Fruit fly (Drosophila melanogaster) whole organism, embryonic: Measurements from ENCODE around the gene CG46412.

ENCODE experiments used
- Adf1 ChIP-seq: fragments of 200-800 bp; sonication (Bioruptor generic); IDR thresholded peaks from 2 replicates; pipeline ENCODE4 v1.3.6; 2022; ENCODE audit warnings: missing biosample characterization, missing genetic modification characterization
- Antp ChIP-seq: fragments of 200-800 bp; sonication (Bioruptor generic); optimal IDR thresholded peaks from 3 replicates; lab custom pipeline; 2016; ENCODE audit warnings: missing biosample characterization, missing genetic modification characterization
- CG10366 ChIP-seq: fragments of 200-800 bp; sonication (Bioruptor generic); IDR thresholded peaks from 2 replicates; pipeline ENCODE4 v1.3.6; 2022; ENCODE audit warnings: missing biosample characterization, missing genetic modification characterization
- CG10431 ChIP-seq: fragments of 200-800 bp; sonication (Bioruptor generic); optimal IDR thresholded peaks from 3 replicates; lab custom pipeline; 2018; ENCODE audit warnings: missing biosample characterization, mild to moderate bottlenecking, missing genetic modification characterization
- CG10543 ChIP-seq: fragments of 200-800 bp; sonication (Bioruptor generic); optimal IDR thresholded peaks from 3 replicates; lab custom pipeline; 2017; ENCODE audit warnings: missing biosample characterization, mild to moderate bottlenecking, missing genetic modification characterization, moderate library complexity
- CG10565 ChIP-seq: fragments of 200-800 bp; sonication (Bioruptor generic); optimal IDR thresholded peaks from 3 replicates; lab custom pipeline; 2016; ENCODE audit warnings: missing biosample characterization, mild to moderate bottlenecking, missing genetic modification characterization
- CG11696 ChIP-seq: fragments of 200-800 bp; sonication (Bioruptor generic); IDR thresholded peaks from 2 replicates; pipeline ENCODE4 v1.3.6; 2022; ENCODE audit warnings: missing biosample characterization, missing genetic modification characterization
- CG12769 ChIP-seq: fragments of 200-800 bp; sonication (Bioruptor generic); optimal IDR thresholded peaks from 2 replicates; lab custom pipeline; 2019; ENCODE audit warnings: missing biosample characterization, mild to moderate bottlenecking, missing genetic modification characterization, moderate library complexity
- CG15269 ChIP-seq: fragments of 200-800 bp; sonication (Bioruptor generic); optimal IDR thresholded peaks from 2 replicates; lab custom pipeline; 2018; ENCODE audit warnings: missing biosample characterization, mild to moderate bottlenecking, missing genetic modification characterization, moderate library complexity
- CG15479 ChIP-seq: fragments of 200-800 bp; sonication (Bioruptor generic); optimal IDR thresholded peaks from 3 replicates; lab custom pipeline; 2019; ENCODE audit warnings: missing biosample characterization, mild to moderate bottlenecking, missing genetic modification characterization, moderate library complexity
- CG15514 ChIP-seq: fragments of 200-800 bp; sonication (Bioruptor generic); optimal IDR thresholded peaks from 3 replicates; lab custom pipeline; 2017; ENCODE audit warnings: missing biosample characterization, missing genetic modification characterization, mild to moderate bottlenecking, moderate library complexity, missing genetic modification reagents
- CG17361 ChIP-seq: fragments of 200-800 bp; sonication (Bioruptor generic); IDR thresholded peaks from 3 replicates; pipeline ENCODE4 v1.3.6; 2022; ENCODE audit warnings: missing biosample characterization, missing genetic modification characterization
- CG17568 ChIP-seq: fragments of 200-800 bp; sonication (Bioruptor generic); optimal IDR thresholded peaks from 2 replicates; lab custom pipeline; 2018; ENCODE audit warnings: missing biosample characterization, mild to moderate bottlenecking, missing genetic modification characterization, moderate library complexity
- CG18262 ChIP-seq: fragments of 200-800 bp; optimal IDR thresholded peaks from 3 replicates; lab custom pipeline; 2019; ENCODE audit warnings: missing biosample characterization, mild to moderate bottlenecking, missing genetic modification characterization, moderate library complexity
- CG34376 ChIP-seq: fragments of 200-800 bp; sonication (Bioruptor generic); optimal IDR thresholded peaks from 2 replicates; lab custom pipeline; 2018; ENCODE audit warnings: missing biosample characterization, mild to moderate bottlenecking, missing genetic modification characterization
- CG34422 ChIP-seq: fragments of 200-800 bp; sonication (Bioruptor generic); IDR thresholded peaks from 3 replicates; pipeline ENCODE4 v1.3.6; 2022; ENCODE audit warnings: missing biosample characterization, missing genetic modification characterization
- CG4360 ChIP-seq: fragments of 200-800 bp; sonication (Bioruptor generic); IDR thresholded peaks from 2 replicates; pipeline ENCODE4 v1.3.6; 2022; ENCODE audit warnings: missing biosample characterization, missing genetic modification characterization
- CG4707 ChIP-seq: fragments of 200-800 bp; sonication (Bioruptor generic); optimal IDR thresholded peaks from 2 replicates; lab custom pipeline; 2018; ENCODE audit warnings: missing biosample characterization, mild to moderate bottlenecking, missing genetic modification characterization, moderate library complexity
- CG6791 ChIP-seq: fragments of 200-800 bp; sonication (Bioruptor generic); IDR thresholded peaks from 3 replicates; pipeline ENCODE4 v1.3.6; 2022; ENCODE audit warnings: missing biosample characterization, missing genetic modification characterization; ENCODE audit not compliant: partially characterized antibody
- CG6854 ChIP-seq: fragments of 200-800 bp; sonication (Bioruptor generic); optimal IDR thresholded peaks from 3 replicates; lab custom pipeline; 2017; ENCODE audit warnings: missing biosample characterization, mild to moderate bottlenecking, missing genetic modification characterization
- CG8290 ChIP-seq, 3 experiments: fragments of 200-800 bp; sonication (Bioruptor generic); optimal IDR thresholded peaks; 2 replicates each; lab custom pipeline; 2016 to 2019; ENCODE audit warnings: missing biosample characterization in 3 of 3, missing genetic modification characterization in 3 of 3, mild to moderate bottlenecking in 2 of 3, moderate library complexity in 1 of 3
- CG9932 ChIP-seq: fragments of 200-800 bp; sonication (Bioruptor generic); IDR thresholded peaks from 2 replicates; pipeline ENCODE4 v1.3.6; 2022; ENCODE audit warnings: missing biosample characterization, missing genetic modification characterization
- Dfd ChIP-seq, 2 experiments: fragments of >200 bp; optimal IDR thresholded peaks; 2 replicates each; lab custom pipeline; 2017; ENCODE audit warnings: missing biosample characterization in 2 of 2, missing genetic modification characterization in 2 of 2
- ERR ChIP-seq: fragments of 200-800 bp; sonication (Bioruptor generic); optimal IDR thresholded peaks from 2 replicates; lab custom pipeline; 2016; ENCODE audit warnings: missing biosample characterization, missing genetic modification characterization
- Fer1 ChIP-seq: fragments of 200-800 bp; sonication (Bioruptor generic); optimal IDR thresholded peaks from 2 replicates; lab custom pipeline; 2017; ENCODE audit warnings: missing biosample characterization, mild to moderate bottlenecking, missing genetic modification characterization
- Hmr ChIP-seq: fragments of 200-800 bp; sonication (Bioruptor generic); optimal IDR thresholded peaks from 3 replicates; lab custom pipeline; 2017; ENCODE audit warnings: mild to moderate bottlenecking, missing biosample characterization, missing genetic modification reagents, missing genetic modification characterization
- Hr78 ChIP-seq, 2 experiments: fragments of 200-800 bp in 1 of 2; fragments of >200 bp in 1 of 2; sonication (Bioruptor generic) in 1 of 2; optimal IDR thresholded peaks; 2 replicates each; lab custom pipeline; 2017 to 2019; ENCODE audit warnings: missing biosample characterization in 2 of 2, missing genetic modification characterization in 2 of 2, mild to moderate bottlenecking in 1 of 2, moderate library complexity in 1 of 2
- NFAT ChIP-seq: fragments of 200-800 bp; sonication (Bioruptor generic); IDR thresholded peaks from 2 replicates; pipeline ENCODE4 v1.3.6; 2022; ENCODE audit warnings: missing biosample characterization, missing genetic modification characterization
- Ptx1 ChIP-seq: fragments of 200-800 bp; sonication (Bioruptor generic); IDR thresholded peaks from 2 replicates; pipeline ENCODE4 v1.3.6; 2022; ENCODE audit warnings: missing biosample characterization, missing genetic modification characterization
- Rfx ChIP-seq: fragments of 200-800 bp; sonication (Bioruptor generic); IDR thresholded peaks from 2 replicates; pipeline ENCODE4 v1.3.6; 2022; ENCODE audit warnings: missing biosample characterization, missing genetic modification characterization
- Side ChIP-seq: fragments of 200-800 bp; sonication (Bioruptor generic); optimal IDR thresholded peaks from 2 replicates; lab custom pipeline; 2016; ENCODE audit warnings: missing biosample characterization, missing genetic modification characterization
- Stat92E ChIP-seq, 3 experiments: fragments of >200 bp in 2 of 3; fragments of 200-800 bp in 1 of 3; sonication (Bioruptor generic) in 1 of 3; optimal IDR thresholded peaks; 2 replicates each; lab custom pipeline; 2017 to 2019; ENCODE audit warnings: missing biosample characterization in 3 of 3, missing genetic modification characterization in 3 of 3, mild to moderate bottlenecking in 1 of 3, moderate library complexity in 1 of 3
- Trl ChIP-seq, 3 experiments: fragments of >200 bp in 2 of 3; fragments of 200-800 bp in 1 of 3; sonication (Bioruptor generic) in 1 of 3; optimal IDR thresholded peaks; 2 replicates in 1 of 3; 3 replicates in 2 of 3; lab custom pipeline; 2016 to 2017; ENCODE audit warnings: missing biosample characterization in 1 of 3, missing genetic modification characterization in 1 of 3
- caup ChIP-seq: fragments of 200-800 bp; sonication (Bioruptor generic); optimal IDR thresholded peaks from 3 replicates; lab custom pipeline; 2017; ENCODE audit warnings: missing biosample characterization, mild to moderate bottlenecking, missing genetic modification characterization, moderate library complexity; ENCODE audit not compliant: severe bottlenecking
- crol ChIP-seq: fragments of 200-800 bp; sonication (Bioruptor generic); IDR thresholded peaks from 2 replicates; pipeline ENCODE4 v1.3.6; 2022; ENCODE audit warnings: missing biosample characterization, missing genetic modification characterization
- ftz-f1 ChIP-seq: fragments of 200-800 bp; sonication (Bioruptor generic); optimal IDR thresholded peaks from 2 replicates; lab custom pipeline; 2016; ENCODE audit warnings: missing biosample characterization, missing genetic modification characterization
- gro ChIP-seq: fragments of 200-800 bp; sonication (Bioruptor generic); optimal IDR thresholded peaks from 2 replicates; lab custom pipeline; 2016; ENCODE audit warnings: missing biosample characterization, missing genetic modification characterization
- h ChIP-seq: fragments of >200 bp; optimal IDR thresholded peaks from 2 replicates; lab custom pipeline; 2017
- klu ChIP-seq: fragments of 200-800 bp; sonication (Bioruptor generic); IDR thresholded peaks from 2 replicates; pipeline ENCODE4 v1.3.6; 2022; ENCODE audit warnings: missing biosample characterization, missing genetic modification characterization
- kni ChIP-seq: fragments of 200-800 bp; sonication (Bioruptor generic); optimal IDR thresholded peaks from 3 replicates; lab custom pipeline; 2017; ENCODE audit warnings: mild to moderate bottlenecking, missing biosample characterization, missing genetic modification reagents, missing genetic modification characterization
- lab ChIP-seq: fragments of 200-800 bp; sonication (Bioruptor generic); optimal IDR thresholded peaks from 3 replicates; lab custom pipeline; 2017; ENCODE audit warnings: missing biosample characterization, missing genetic modification characterization, mild to moderate bottlenecking, moderate library complexity, missing genetic modification reagents
- lilli ChIP-seq: fragments of 200-800 bp; sonication (Bioruptor generic); optimal IDR thresholded peaks from 3 replicates; lab custom pipeline; 2016; ENCODE audit warnings: missing biosample characterization, missing genetic modification characterization
- mld ChIP-seq: fragments of 200-800 bp; sonication (Bioruptor generic); IDR thresholded peaks from 3 replicates; pipeline ENCODE4 v1.3.6; 2022; ENCODE audit warnings: missing biosample characterization, missing genetic modification characterization; ENCODE audit not compliant: partially characterized antibody
- rib ChIP-seq: fragments of 200-800 bp; sonication (Bioruptor generic); IDR thresholded peaks from 2 replicates; pipeline ENCODE4 v1.3.6; 2022; ENCODE audit warnings: missing biosample characterization, missing genetic modification characterization
- sd ChIP-seq: fragments of 200-800 bp; sonication (Bioruptor generic); optimal IDR thresholded peaks from 3 replicates; lab custom pipeline; 2018; ENCODE audit warnings: missing biosample characterization, mild to moderate bottlenecking, missing genetic modification characterization, moderate library complexity
- unc-4 ChIP-seq: fragments of 200-800 bp; sonication (Bioruptor generic); IDR thresholded peaks from 2 replicates; pipeline ENCODE4 v1.3.6; 2022; ENCODE audit warnings: missing biosample characterization, missing genetic modification characterization; ENCODE audit not compliant: partially characterized antibody
- z ChIP-seq: fragments of 200-800 bp; sonication (Bioruptor generic); IDR thresholded peaks from 3 replicates; pipeline ENCODE4 v1.3.6; 2022; ENCODE audit warnings: missing biosample characterization, missing genetic modification characterization

CG46412 gene

DNA sequence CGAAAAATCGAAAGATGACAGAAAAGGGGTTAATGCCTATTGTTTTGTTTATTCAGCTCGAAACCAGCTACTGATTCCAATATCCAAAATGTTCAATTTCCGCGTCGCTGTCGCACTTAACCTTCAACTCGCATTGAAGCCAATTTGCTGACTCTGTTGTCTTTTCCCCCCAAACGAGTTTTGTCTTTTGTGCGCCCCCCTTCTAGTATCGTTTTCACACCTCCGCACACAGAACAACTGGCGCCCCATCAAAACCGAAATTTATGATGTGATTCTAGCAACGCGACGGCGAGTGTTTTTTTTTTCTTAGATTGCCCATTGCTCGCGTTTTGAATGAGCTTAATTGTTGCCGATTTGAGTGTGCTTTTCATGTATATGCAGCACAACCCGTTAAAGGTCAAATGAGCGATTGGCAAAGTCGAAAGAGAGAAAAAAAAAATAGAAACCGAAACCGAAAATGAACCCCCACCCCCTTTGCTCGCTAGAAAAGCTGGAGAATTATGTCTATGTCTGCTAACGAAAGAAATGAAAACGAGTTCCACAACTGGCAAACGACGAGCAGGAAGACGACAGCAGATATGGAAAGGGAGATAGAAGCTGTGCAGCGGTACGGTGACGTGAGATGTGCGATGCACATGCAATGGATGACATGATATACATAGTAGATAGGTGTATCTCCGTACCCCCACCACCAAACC, 13.4 kb downstream of the CG46412 start (continued):
- no peak for TF ChIP-seq Stat92E (GFP tag; optimal IDR thresholded peaks at IDR 0.05; lab: Kevin White, UChicago)
- peak; percentile 30 for TF ChIP-seq ERR (GFP tag; lab: Kevin White, UChicago)
- peak; percentile 75 for TF ChIP-seq ftz-f1
- 0 out of 2 replicates have a peak, but pooled peaks have one; percentile 6 for TF ChIP-seq NFAT (GFP tag; lab: Robert Waterston, UW)
- peak; percentile 59 for TF ChIP-seq Rfx (GFP tag; lab: Robert Waterston, UW)
- TF ChIP-seq Antp (GFP tag; lab: Kevin White, UChicago) = no peak
- TF ChIP-seq Hr78 (GFP tag; optimal IDR thresholded peaks at IDR 0.05; lab: Kevin White, UChicago) = peak in 1 of 2 experiments; percentile 49
- TF ChIP-seq lab (GFP tag; lab: Kevin White, UChicago) = peak; percentile 57
- TF ChIP-seq Trl (optimal IDR thresholded peaks at IDR 0.05; lab: Kevin White, UChicago) = no peak
- TF ChIP-seq Trl (GFP tag; optimal IDR thresholded peaks at IDR 0.05; lab: Kevin White, UChicago) = no peak
- TF ChIP-seq rib (GFP tag; lab: Robert Waterston, UW) = peak; percentile 37; the same call in 1 of the 2 replicates
- TF ChIP-seq CG9932 (GFP tag; lab: Robert Waterston, UW) = peak; percentile 29; the same call in 1 of the 2 replicates
- TF ChIP-seq CG6854 (GFP tag; lab: Kevin White, UChicago) = no peak
- TF ChIP-seq CG8290 (GFP tag; optimal IDR thresholded peaks at IDR 0.05; lab: Kevin White, UChicago) = no peak
- TF ChIP-seq CG8290 (tag; optimal IDR thresholded peaks at IDR 0.05; lab: Kevin White, UChicago) = peak in 1 of 2 experiments; percentile 64
- no peak for TF ChIP-seq lilli (GFP tag; lab: Kevin White, UChicago)
- 0 out of 2 replicates have a peak, but pooled peaks have one; percentile 25 for TF ChIP-seq unc-4
- TF ChIP-seq CG6791 = no peak
- peak; percentile 37; the same call in 1 of the 3 replicates for TF ChIP-seq z
- TF ChIP-seq klu (GFP tag; lab: Robert Waterston, UW) = no peak
- TF ChIP-seq Adf1 (GFP tag; lab: Robert Waterston, UW) = peak; percentile 21; the same call in 1 of the 2 replicates
- no peak for TF ChIP-seq CG34422 (GFP tag; lab: Robert Waterston, UW)
- no peak for TF ChIP-seq CG10565 (GFP tag; lab: Kevin White, UChicago)
- peak; percentile 18; the same call in 1 of the 2 replicates for TF ChIP-seq Ptx1 (GFP tag; lab: Robert Waterston, UW)
- peak; percentile 67 for TF ChIP-seq kni (GFP tag; lab: Kevin White, UChicago)
- TF ChIP-seq crol (GFP tag; lab: Robert Waterston, UW) = peak; percentile 52
- no peak for TF ChIP-seq CG18262
- no peak for TF ChIP-seq CG17568 (GFP tag; lab: Kevin White, UChicago)
- TF ChIP-seq CG10366 (GFP tag; lab: Robert Waterston, UW) = no peak
- TF ChIP-seq mld (GFP tag; lab: Robert Waterston, UW) = no peak
- no peak for TF ChIP-seq Side (GFP tag; lab: Kevin White, UChicago)
- peak; percentile 46 for TF ChIP-seq Hmr
- peak; percentile 3 for TF ChIP-seq Fer1 (GFP tag; lab: Kevin White, UChicago)
- TF ChIP-seq CG12769 (tag; lab: Kevin White, UChicago) = peak; percentile 69
- TF ChIP-seq CG15479 (GFP tag; lab: Kevin White, UChicago) = no peak
- no peak for TF ChIP-seq h (lab: Kevin White, UChicago)
- peak; percentile 82 for TF ChIP-seq CG11696 (GFP tag; lab: Robert Waterston, UW)
- TF ChIP-seq CG4707 (GFP tag; lab: Kevin White, UChicago) = no peak
- TF ChIP-seq gro (GFP tag; lab: Kevin White, UChicago) = peak; percentile 68
- TF ChIP-seq Dfd (GFP tag; optimal IDR thresholded peaks at IDR 0.05; lab: Kevin White, UChicago) = no peak
- peak; percentile 45 for TF ChIP-seq sd (tag; lab: Kevin White, UChicago)
- peak; percentile 41 for TF ChIP-seq CG15514 (GFP tag; lab: Kevin White, UChicago)
- TF ChIP-seq CG4360 (GFP tag; lab: Robert Waterston, UW) = no peak
- peak; percentile 6 for TF ChIP-seq CG15269
- peak; percentile 5 for TF ChIP-seq CG10543
- peak; percentile 14 for TF ChIP-seq CG34376 (GFP tag; lab: Kevin White, UChicago)
- peak; percentile 34 for TF ChIP-seq caup (GFP tag; lab: Kevin White, UChicago)
- TF ChIP-seq CG10431 (GFP tag; lab: Kevin White, UChicago) = peak; percentile 7
- TF ChIP-seq CG17361 (GFP tag; lab: Robert Waterston, UW) = 0 out of 3 replicates have a peak, but pooled peaks have one; percentile 20
